Fruit fly (Drosophila melanogaster) S2 (cell line): Measurements from ENCODE around the gene Snx21.

Source experiments
- CG8478 ChIP-seq: fragments of >200 bp; optimal IDR thresholded peaks from 2 replicates; lab custom pipeline; 2018
- CTCF ChIP-seq, 2 experiments: fragments of >200 bp; optimal IDR thresholded peaks; 2 replicates each; lab custom pipeline; 2018

DNA sequence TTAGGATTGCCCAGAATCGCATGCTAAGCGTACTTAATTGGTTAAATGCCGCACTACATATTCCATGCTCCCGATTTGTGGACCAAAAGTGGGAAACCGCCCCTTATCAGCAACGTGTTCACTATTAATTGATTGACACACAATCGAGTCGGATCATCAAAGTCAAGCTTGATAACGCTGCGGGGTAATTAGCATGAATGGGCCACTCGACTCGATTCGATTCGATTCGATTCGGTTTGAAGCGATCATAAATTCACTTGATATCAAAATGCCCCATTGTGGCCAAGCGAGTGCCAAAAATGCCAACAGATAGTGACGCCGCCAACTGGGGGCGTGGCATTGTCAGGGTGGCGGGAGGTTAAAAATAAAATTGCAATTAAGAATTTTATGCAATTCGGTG, 42.1 kb upstream of the Snx21 start:
- TF ChIP-seq CG8478 (lab: Kevin White, UChicago) (no peak), CTCF (optimal IDR thresholded peaks at IDR 0.05; lab: Kevin White, UChicago) (no peak)
